Fruit fly (Drosophila melanogaster): ENCODE data around the gene CG31560.

The CG31560 gene

dm6 chr3R:6301257-6301839 is 8.4 kb upstream of the CG31560 start, which contains the start of gene Osi15:
Gene Osi15 (plus strand): TSS chr3R:6301804.
- TF ChIP-seq usp (GFP tag; optimal IDR thresholded peaks at IDR 0.05) (no peak), Dll (optimal IDR thresholded peaks at IDR 0.05) (no peak), pan (optimal IDR thresholded peaks at IDR 0.05) (no peak), psq (optimal IDR thresholded peaks at IDR 0.05) (no peak), CG8478 (optimal IDR thresholded peaks at IDR 0.05) (no peak), EcR (GFP tag; optimal IDR thresholded peaks at IDR 0.05) (no peak)

- TF ChIP-seq psq (optimal IDR thresholded peaks at IDR 0.05), result no peak
Measured at dm6 chr3R:6303738-6304137, 6.0 kb upstream of the CG31560 start, which contains the start of gene CG46396. Gene CG46396 (plus strand): TSS chr3R:6304038.

dm6 chr3R:6304947-6305346 is 4.8 kb upstream of the CG31560 start, which contains the start of gene Osi16:
Gene Osi16 (plus strand): TSS chr3R:6305247.
- TF ChIP-seq pan (optimal IDR thresholded peaks at IDR 0.05) (no peak), Dll (optimal IDR thresholded peaks at IDR 0.05) (no peak), psq (optimal IDR thresholded peaks at IDR 0.05) (no peak), EcR (GFP tag; optimal IDR thresholded peaks at IDR 0.05) (no peak), CG8478 (optimal IDR thresholded peaks at IDR 0.05) (no peak), usp (GFP tag; optimal IDR thresholded peaks at IDR 0.05) (no peak)

- TF ChIP-seq CG8478 (optimal IDR thresholded peaks at IDR 0.05) (no peak), EcR (GFP tag; optimal IDR thresholded peaks at IDR 0.05) (no peak), pan (optimal IDR thresholded peaks at IDR 0.05) (no peak), usp (GFP tag; optimal IDR thresholded peaks at IDR 0.05) (no peak), Dll (optimal IDR thresholded peaks at IDR 0.05) (no peak), psq (optimal IDR thresholded peaks at IDR 0.05) (no peak)
Measured at dm6 chr3R:6306584-6306983, 3.2 kb upstream of the CG31560 start, which contains the start of gene CG46026. Gene CG46026 (plus strand): TSS chr3R:6306884.

- no peak for TF ChIP-seq psq (optimal IDR thresholded peaks at IDR 0.05)
- no peak for TF ChIP-seq CG8478 (optimal IDR thresholded peaks at IDR 0.05)
- no peak for TF ChIP-seq pan (optimal IDR thresholded peaks at IDR 0.05)
- no peak for TF ChIP-seq Dll (optimal IDR thresholded peaks at IDR 0.05)
- TF ChIP-seq usp (GFP tag; optimal IDR thresholded peaks at IDR 0.05), result no peak
- no peak for TF ChIP-seq EcR (GFP tag; optimal IDR thresholded peaks at IDR 0.05)
Measured at dm6 chr3R:6311641-6312259, 2.0 kb downstream of the CG31560 start, which contains the start of gene Osi17. Gene Osi17 (plus strand): TSS chr3R:6311772.

dm6 chr3R:6315078-6315477 is 5.3 kb downstream of the CG31560 start:
- no peak for TF ChIP-seq psq (optimal IDR thresholded peaks at IDR 0.05)
- TF ChIP-seq EcR (GFP tag; optimal IDR thresholded peaks at IDR 0.05), result no peak
- TF ChIP-seq CG8478 (optimal IDR thresholded peaks at IDR 0.05), result no peak
- no peak for TF ChIP-seq usp (GFP tag; optimal IDR thresholded peaks at IDR 0.05)
- TF ChIP-seq Dll (optimal IDR thresholded peaks at IDR 0.05), result no peak
- TF ChIP-seq pan (optimal IDR thresholded peaks at IDR 0.05), result no peak

dm6 chr3R:6329774-6330298 is 20.1 kb downstream of the CG31560 start, which contains the start of gene Osi18:
Gene Osi18 (plus strand): TSS chr3R:6330248.
- TF ChIP-seq psq (optimal IDR thresholded peaks at IDR 0.05) (no peak), CG8478 (optimal IDR thresholded peaks at IDR 0.05) (no peak), Dll (optimal IDR thresholded peaks at IDR 0.05) (no peak), pan (optimal IDR thresholded peaks at IDR 0.05) (no peak), usp (GFP tag; optimal IDR thresholded peaks at IDR 0.05) (no peak), EcR (GFP tag; optimal IDR thresholded peaks at IDR 0.05) (no peak)

dm6 chr3R:6334906-6335433 is 25.2 kb downstream of the CG31560 start, which contains the start of gene Osi19:
Gene Osi19 (plus strand): TSS chr3R:6335362.
- no peak for TF ChIP-seq CG8478 (optimal IDR thresholded peaks at IDR 0.05)

dm6 chr3R:6337397-6337796 is 27.6 kb downstream of the CG31560 start:
- TF ChIP-seq psq (optimal IDR thresholded peaks at IDR 0.05), result no peak
- TF ChIP-seq pan (optimal IDR thresholded peaks at IDR 0.05), result no peak
- no peak for TF ChIP-seq CG8478 (optimal IDR thresholded peaks at IDR 0.05)
- TF ChIP-seq usp (GFP tag; optimal IDR thresholded peaks at IDR 0.05), result no peak
- TF ChIP-seq Dll (optimal IDR thresholded peaks at IDR 0.05), result no peak

- no peak for TF ChIP-seq Dll (optimal IDR thresholded peaks at IDR 0.05)
Measured at dm6 chr3R:6339795-6340194, 30.0 kb downstream of the CG31560 start, which contains the start of gene Osi20. Gene Osi20 (plus strand): TSS chr3R:6340095.

dm6 chr3R:6341668-6342067 is 31.9 kb downstream of the CG31560 start, which contains the start of gene CG17917:
Gene CG17917 (plus strand): TSS chr3R:6341968.
- no peak for TF ChIP-seq Dll (optimal IDR thresholded peaks at IDR 0.05)
- TF ChIP-seq usp (GFP tag; optimal IDR thresholded peaks at IDR 0.05), result no peak
- no peak for TF ChIP-seq pan (optimal IDR thresholded peaks at IDR 0.05)
- no peak for TF ChIP-seq EcR (GFP tag; optimal IDR thresholded peaks at IDR 0.05)
- no peak for TF ChIP-seq CG8478 (optimal IDR thresholded peaks at IDR 0.05)
- no peak for TF ChIP-seq psq (optimal IDR thresholded peaks at IDR 0.05)

dm6 chr3R:6342702-6343101 is 32.9 kb downstream of the CG31560 start, which contains the start of gene CG10298:
Gene CG10298 (plus strand): TSS chr3R:6343002.
- TF ChIP-seq usp (GFP tag; optimal IDR thresholded peaks at IDR 0.05) (no peak), CG8478 (optimal IDR thresholded peaks at IDR 0.05) (no peak), EcR (GFP tag; optimal IDR thresholded peaks at IDR 0.05) (no peak), pan (optimal IDR thresholded peaks at IDR 0.05) (no peak), Dll (optimal IDR thresholded peaks at IDR 0.05) (no peak), psq (optimal IDR thresholded peaks at IDR 0.05) (no peak)
